Worm (Caenorhabditis elegans) whole organism, L3 larva: ENCODE measurements around the gene fbxb-51.

Experiments used
- R02D3.7 ChIP-seq: fragments of 150-350 bp; optimal IDR thresholded peaks from 2 replicates; lab custom pipeline; 2014; ENCODE audit warnings: missing biosample characterization, missing genetic modification characterization
- mdl-1 ChIP-seq: fragments of 150-350 bp; optimal IDR thresholded peaks from 2 replicates; lab custom pipeline; 2014; ENCODE audit warnings: missing biosample characterization, missing genetic modification characterization
- unc-62 ChIP-seq: fragments of 150-350 bp; sonication (generic microtip); optimal IDR thresholded peaks from 4 replicates; lab custom pipeline; 2014; ENCODE audit warnings: missing biosample characterization, missing genetic modification reagents, missing genetic modification characterization
- ztf-11 ChIP-seq: fragments of 150-350 bp; optimal IDR thresholded peaks from 2 replicates; lab custom pipeline; 2014; ENCODE audit warnings: missing biosample characterization, missing genetic modification characterization

DNA sequence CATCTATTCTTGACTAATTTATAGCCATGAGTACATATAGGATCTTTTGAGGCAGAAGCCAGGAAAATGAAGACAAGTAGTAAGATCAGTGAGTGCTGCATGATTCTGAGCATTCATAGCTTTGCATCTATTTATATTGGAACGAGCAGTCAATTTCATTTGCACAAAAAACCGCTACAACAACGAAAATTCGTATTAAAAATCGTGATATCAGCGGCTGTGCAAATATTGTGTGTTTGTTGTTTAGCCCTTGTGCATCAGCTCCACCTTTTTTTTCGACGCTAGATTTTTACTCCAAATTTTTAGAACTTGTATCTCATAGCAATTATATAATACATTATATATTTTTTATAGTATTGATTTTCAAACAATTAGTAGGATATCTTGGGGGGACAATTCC lies 33.6 kb downstream of the fbxb-51 start, which contains the start of gene clec-21:
- TF ChIP-seq mdl-1, result no peak
- no peak for TF ChIP-seq R02D3.7
- no peak for TF ChIP-seq unc-62 (GFP tag; lab: Kevin White, UChicago)
- no peak for TF ChIP-seq ztf-11 (tag; lab: Kevin White, UChicago)
